Fruit fly (Drosophila melanogaster) whole organism, wandering third instar larva: ENCODE measurements around the gene CG14160.

Source experiments
- CG9705 ChIP-seq: fragments of 200-800 bp; sonication (Bioruptor generic); optimal IDR thresholded peaks from 2 replicates; lab custom pipeline; 2018; ENCODE audit warnings: missing biosample characterization, mild to moderate bottlenecking, missing genetic modification characterization
- Dfd ChIP-seq: fragments of >200 bp; optimal IDR thresholded peaks from 2 replicates; lab custom pipeline; 2017; ENCODE audit warnings: missing biosample characterization, missing genetic modification characterization
- Dif ChIP-seq: fragments of 200-275, 200-300 bp; sonication (Bioruptor generic); optimal IDR thresholded peaks from 2 replicates; lab custom pipeline; 2018; ENCODE audit warnings: missing biosample characterization, missing genetic modification characterization; ENCODE audit not compliant: partially characterized antibody
- HLH106 ChIP-seq: fragments of 200-800 bp; optimal IDR thresholded peaks from 3 replicates; lab custom pipeline; 2019; ENCODE audit warnings: missing biosample characterization, mild to moderate bottlenecking, missing genetic modification characterization, moderate library complexity
- Hnf4 ChIP-seq: fragments of 200-800 bp; sonication (Bioruptor generic); optimal IDR thresholded peaks from 2 replicates; lab custom pipeline; 2016; ENCODE audit warnings: missing biosample characterization, mild to moderate bottlenecking, missing genetic modification characterization
- Hr78 ChIP-seq: fragments of >200 bp; optimal IDR thresholded peaks from 2 replicates; lab custom pipeline; 2017; ENCODE audit warnings: missing biosample characterization, missing genetic modification characterization
- Hr83 ChIP-seq: fragments of 200-300 bp; sonication (Bioruptor generic); optimal IDR thresholded peaks from 2 replicates; lab custom pipeline; 2016; ENCODE audit warnings: missing biosample characterization, mild to moderate bottlenecking, missing genetic modification characterization, moderate library complexity; ENCODE audit not compliant: poor library complexity, severe bottlenecking
- Mio ChIP-seq: sonication (Bioruptor generic); optimal IDR thresholded peaks from 2 replicates; lab custom pipeline; 2016; ENCODE audit warnings: missing biosample characterization, missing genetic modification characterization
- Myc ChIP-seq: fragments of >200 bp; optimal IDR thresholded peaks from 2 replicates; lab custom pipeline; 2017
- N ChIP-seq: fragments of >200 bp; optimal IDR thresholded peaks from 2 replicates; lab custom pipeline; 2018; ENCODE audit warnings: missing biosample characterization, missing external identifiers, missing genetic modification characterization
- OdsH ChIP-seq: fragments of 200-800 bp; sonication (Bioruptor generic); optimal IDR thresholded peaks from 2 replicates; lab custom pipeline; 2016; ENCODE audit warnings: missing biosample characterization, mild to moderate bottlenecking, missing genetic modification characterization
- Rel ChIP-seq, 2 experiments: fragments of 200-800 bp; sonication (Bioruptor generic) in 1 of 2; optimal IDR thresholded peaks; 2 replicates in 1 of 2; 3 replicates in 1 of 2; lab custom pipeline; 2016 to 2019; ENCODE audit warnings: mild to moderate bottlenecking in 2 of 2, missing biosample characterization in 2 of 2, missing genetic modification characterization in 2 of 2, moderate library complexity in 1 of 2
- Sp1 ChIP-seq: fragments of 200-800 bp; sonication (Bioruptor generic); optimal IDR thresholded peaks from 3 replicates; lab custom pipeline; 2019; ENCODE audit warnings: missing biosample characterization, mild to moderate bottlenecking, missing genetic modification characterization, moderate library complexity
- brk ChIP-seq: fragments of 200-800 bp; sonication (Bioruptor generic); optimal IDR thresholded peaks from 2 replicates; lab custom pipeline; 2016; ENCODE audit warnings: missing biosample characterization, mild to moderate bottlenecking, missing genetic modification characterization
- dl ChIP-seq, 2 experiments: fragments of 175-275, 200-275 bp in 1 of 2; fragments of 200-275 bp in 1 of 2; sonication (Bioruptor generic); optimal IDR thresholded peaks; lab custom pipeline; 2018; ENCODE audit warnings: mild to moderate bottlenecking in 2 of 2, missing biosample characterization in 2 of 2, missing genetic modification characterization in 2 of 2, moderate library complexity in 2 of 2; ENCODE audit not compliant: partially characterized antibody in 2 of 2, insufficient read depth in 1 of 2
- dmrt93B ChIP-seq: fragments of 200-800 bp; sonication (Bioruptor generic); optimal IDR thresholded peaks from 2 replicates; lab custom pipeline; 2018; ENCODE audit warnings: missing biosample characterization, mild to moderate bottlenecking, missing genetic modification characterization
- dsf ChIP-seq: sonication (Bioruptor generic); optimal IDR thresholded peaks from 2 replicates; lab custom pipeline; 2016; ENCODE audit warnings: missing biosample characterization, missing genetic modification characterization, borderline replicate concordance
- ey ChIP-seq: fragments of 200-800 bp; sonication (Bioruptor generic); optimal IDR thresholded peaks from 2 replicates; lab custom pipeline; 2016; ENCODE audit warnings: missing biosample characterization, missing genetic modification characterization
- foxo ChIP-seq, 2 experiments: fragments of 200-800 bp; sonication (Bioruptor generic); optimal IDR thresholded peaks; 2 replicates in 1 of 2; 3 replicates in 1 of 2; lab custom pipeline; 2016 to 2017; ENCODE audit warnings: missing biosample characterization in 2 of 2, missing genetic modification characterization in 2 of 2
- h ChIP-seq: fragments of 200-800 bp; sonication (Bioruptor generic); optimal IDR thresholded peaks from 3 replicates; lab custom pipeline; 2016; ENCODE audit warnings: missing biosample characterization, mild to moderate bottlenecking, missing genetic modification characterization
- jim ChIP-seq: fragments of 175-275, 200-325 bp; sonication (Bioruptor generic); optimal IDR thresholded peaks from 2 replicates; lab custom pipeline; 2016; ENCODE audit warnings: missing biosample characterization, mild to moderate bottlenecking, missing genetic modification characterization
- psq ChIP-seq: fragments of 200-800 bp; sonication (Bioruptor generic); optimal IDR thresholded peaks from 3 replicates; lab custom pipeline; 2017; ENCODE audit warnings: missing biosample characterization, mild to moderate bottlenecking, missing genetic modification characterization, moderate library complexity
- rgr ChIP-seq: fragments of 200-800 bp; sonication (Bioruptor generic); optimal IDR thresholded peaks from 3 replicates; lab custom pipeline; 2016; ENCODE audit warnings: missing biosample characterization, mild to moderate bottlenecking, missing genetic modification characterization
- sage ChIP-seq: fragments of 200-800 bp; sonication (Bioruptor generic); optimal IDR thresholded peaks from 2 replicates; lab custom pipeline; 2016; ENCODE audit warnings: missing biosample characterization, mild to moderate bottlenecking, missing genetic modification characterization
- sv ChIP-seq: fragments of 200-800 bp; sonication (Bioruptor generic); optimal IDR thresholded peaks from 3 replicates; lab custom pipeline; 2016; ENCODE audit warnings: missing biosample characterization, missing genetic modification characterization
- tai ChIP-seq: sonication (Bioruptor generic); optimal IDR thresholded peaks from 2 replicates; lab custom pipeline; 2016; ENCODE audit warnings: missing biosample characterization, missing genetic modification characterization
- usp ChIP-seq: fragments of >200 bp; optimal IDR thresholded peaks from 2 replicates; lab custom pipeline; 2017; ENCODE audit warnings: missing biosample characterization, missing genetic modification characterization
- woc ChIP-seq: sonication (Bioruptor generic); optimal IDR thresholded peaks from 2 replicates; lab custom pipeline; 2016; ENCODE audit warnings: missing biosample characterization, mild to moderate bottlenecking, missing genetic modification characterization

Gene CG14160

dm6 chr3L:10092278-10092903, 3.2 kb upstream of the CG14160 start, which contains the start of gene CG32053:
Gene CG32053, minus strand, starts transcription at chr3L:10092346.
- TF ChIP-seq Rel (GFP tag; optimal IDR thresholded peaks at IDR 0.05; lab: Kevin White, UChicago): no peak
- TF ChIP-seq Rel (tag; optimal IDR thresholded peaks at IDR 0.05; lab: Kevin White, UChicago): peak; percentile 77
- TF ChIP-seq h: no peak

- TF ChIP-seq jim (no peak), CG9705 (no peak), dsf (GFP tag; lab: Kevin White, UChicago) (no peak), dl (GFP tag; optimal IDR thresholded peaks at IDR 0.05; lab: Kevin White, UChicago; ENCODE audit: insufficient read depth in 1 of 2, partially characterized antibody in 2 of 2) (no peak), brk (no peak), OdsH (GFP tag; lab: Kevin White, UChicago) (no peak), Rel (GFP tag; optimal IDR thresholded peaks at IDR 0.05; lab: Kevin White, UChicago) (no peak), Rel (tag; optimal IDR thresholded peaks at IDR 0.05; lab: Kevin White, UChicago) (no peak), Hnf4 (GFP tag; lab: Kevin White, UChicago) (no peak), dmrt93B (GFP tag; lab: Kevin White, UChicago) (no peak), HLH106 (tag; lab: Kevin White, UChicago) (no peak), Myc (lab: Kevin White, UChicago) (no peak), h (no peak), Mio (no peak), woc (GFP tag; lab: Kevin White, UChicago) (no peak), sv (GFP tag; lab: Kevin White, UChicago) (no peak), Sp1 (GFP tag; lab: Kevin White, UChicago) (no peak), rgr (GFP tag; lab: Kevin White, UChicago) (no peak), Hr83 (GFP tag; lab: Kevin White, UChicago) (no peak), foxo (GFP tag; optimal IDR thresholded peaks at IDR 0.05; lab: Kevin White, UChicago) (no peak), ey (GFP tag; lab: Kevin White, UChicago) (no peak)
These were observed 785 bp downstream of the CG14160 start for dm6 chr3L:10088415-10088814.

dm6 chr3L:10078551-10078950, 10.6 kb downstream of the CG14160 start:
- TF ChIP-seq jim (no peak), h (no peak), usp (GFP tag; lab: Kevin White, UChicago) (no peak), Myc (lab: Kevin White, UChicago) (no peak), Sp1 (GFP tag; lab: Kevin White, UChicago) (no peak), dsf (GFP tag; lab: Kevin White, UChicago) (no peak), N (GFP tag; lab: Kevin White, UChicago) (no peak), woc (GFP tag; lab: Kevin White, UChicago) (no peak), tai (no peak), sage (GFP tag; lab: Kevin White, UChicago) (no peak)
- TF ChIP-seq, all 38 proteins: peak for 0

dm6 chr3L:10052586-10052985, 36.6 kb downstream of the CG14160 start:
- TF ChIP-seq Dfd (GFP tag; lab: Kevin White, UChicago) (no peak), Hr78 (no peak), psq (GFP tag; lab: Kevin White, UChicago) (no peak), N (GFP tag; lab: Kevin White, UChicago) (no peak), brk (no peak), HLH106 (tag; lab: Kevin White, UChicago) (no peak), rgr (GFP tag; lab: Kevin White, UChicago) (no peak), Dif (GFP tag; lab: Kevin White, UChicago) (no peak)
